Worm (Caenorhabditis elegans): ENCODE results near the gene C08B6.2.

C08B6.2 gene

ce11 chrV:10083999-10084468 lies 21.5 kb upstream of the C08B6.2 start, which contains the start of gene nhr-12 (continued):
- TF ChIP-seq ama-1 (optimal IDR thresholded peaks at IDR 0.05): no peak
- TF ChIP-seq dsc-1 (tag; optimal IDR thresholded peaks at IDR 0.05): no peak
- no peak for TF ChIP-seq mab-9 (GFP tag; IDR thresholded peaks at IDR 0.05)

- peak; percentile 37 for TF ChIP-seq nhr-85 (tag)
- no peak for TF ChIP-seq fkh-8 (tag; optimal IDR thresholded peaks at IDR 0.05)
Measured at ce11 chrV:10084864-10085263, 20.6 kb upstream of the C08B6.2 start, which contains the start of gene R04B5.6. Gene R04B5.6 (plus strand): TSS chrV:10085164.

- no peak for TF ChIP-seq egl-13 (tag; optimal IDR thresholded peaks at IDR 0.05)
- TF ChIP-seq rnt-1 (tag; optimal IDR thresholded peaks at IDR 0.05): peak; percentile 31
- no peak for TF ChIP-seq xbp-1 (tag; optimal IDR thresholded peaks at IDR 0.05)
- no peak for TF ChIP-seq pax-3 (tag; optimal IDR thresholded peaks at IDR 0.05)
- TF ChIP-seq lin-14 (GFP tag; optimal IDR thresholded peaks at IDR 0.05): peak; percentile 6
Measured at ce11 chrV:10086141-10086540, 19.4 kb upstream of the C08B6.2 start.

DNA sequence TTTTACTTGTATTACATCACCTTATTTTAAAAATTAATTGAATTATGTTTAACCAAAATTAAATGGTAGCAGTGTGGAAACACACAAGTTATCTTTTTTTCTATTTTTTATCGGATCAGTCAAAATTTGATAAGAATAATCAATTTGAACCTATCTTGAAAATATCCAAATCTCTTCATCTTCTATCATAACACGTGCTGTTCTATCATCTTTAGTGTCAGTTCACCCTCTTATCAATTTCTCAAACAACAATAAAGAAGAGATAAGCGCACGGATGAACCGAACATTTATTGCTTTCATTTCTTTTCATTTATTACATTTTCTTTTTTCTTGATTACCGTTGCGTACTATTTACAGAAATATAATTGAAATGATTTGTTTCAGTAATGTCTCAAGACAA lies 18.4 kb upstream of the C08B6.2 start, which contains the start of gene R04B5.5:
Gene R04B5.5, plus strand, starts transcription at position 378 of the 400 bp plus-strand sequence.
- TF ChIP-seq lin-15B (tag; optimal IDR thresholded peaks at IDR 0.05): no peak
- no peak for TF ChIP-seq grh-1 (GFP tag; IDR thresholded peaks at IDR 0.05)
- TF ChIP-seq ceh-90 (tag; optimal IDR thresholded peaks at IDR 0.05): no peak
- no peak for TF ChIP-seq zip-4 (GFP tag; optimal IDR thresholded peaks at IDR 0.05)
- TF ChIP-seq blmp-1 (tag; optimal IDR thresholded peaks at IDR 0.05): peak; percentile 75
- no peak for TF ChIP-seq nhr-237 (tag; optimal IDR thresholded peaks at IDR 0.05)
- TF ChIP-seq lin-35 (GFP tag; optimal IDR thresholded peaks at IDR 0.05): peak in 1 of 2 experiments; percentile 30
- no peak for TF ChIP-seq dpl-1 (GFP tag; optimal IDR thresholded peaks at IDR 0.05)
- TF ChIP-seq nhr-71 (tag; optimal IDR thresholded peaks at IDR 0.05): peak; percentile 72
- TF ChIP-seq nhr-85 (tag): peak; percentile 54
- no peak for TF ChIP-seq pqm-1 (tag; optimal IDR thresholded peaks at IDR 0.05)
- TF ChIP-seq hpl-2 (GFP tag; optimal IDR thresholded peaks at IDR 0.05): no peak
- no peak for TF ChIP-seq fkh-10 (GFP tag; optimal IDR thresholded peaks at IDR 0.05)
- peak; percentile 71 for TF ChIP-seq nhr-20 (tag; optimal IDR thresholded peaks at IDR 0.05)
- no peak for TF ChIP-seq isw-1 (GFP tag; IDR thresholded peaks at IDR 0.05)
- TF ChIP-seq elt-2 (tag; optimal IDR thresholded peaks at IDR 0.05): peak; percentile 82
- TF ChIP-seq aly-2 (tag; optimal IDR thresholded peaks at IDR 0.05): no peak
- TF ChIP-seq mdl-1 (tag; optimal IDR thresholded peaks at IDR 0.05): peak in 1 of 2 experiments; percentile 10
- no peak for TF ChIP-seq C16A3.4 (tag; optimal IDR thresholded peaks at IDR 0.05)
- peak; percentile 51 for TF ChIP-seq snu-23 (GFP tag; optimal IDR thresholded peaks at IDR 0.05)
- peak; percentile 5 for TF ChIP-seq mep-1 (tag; optimal IDR thresholded peaks at IDR 0.05)
- TF ChIP-seq tlp-1 (tag; optimal IDR thresholded peaks at IDR 0.05): peak; percentile 1
- peak; percentile 39 for TF ChIP-seq nhr-19 (GFP tag; conservative IDR thresholded peaks at IDR 0.05)
- TF ChIP-seq unc-98 (GFP tag; IDR thresholded peaks at IDR 0.05): no peak
- peak in 5 of 6 experiments; percentile 83 to 97 (median 91) for TF ChIP-seq elt-3 (tag; optimal IDR thresholded peaks at IDR 0.05)
- TF ChIP-seq zag-1 (tag; optimal IDR thresholded peaks at IDR 0.05): no peak
- no peak for TF ChIP-seq jun-1 (tag; optimal IDR thresholded peaks at IDR 0.05)
- TF ChIP-seq dsc-1 (tag; optimal IDR thresholded peaks at IDR 0.05): no peak
- TF ChIP-seq nhr-90 (tag; optimal IDR thresholded peaks at IDR 0.05; ENCODE audit: poor library complexity): peak; percentile 48
- no peak for TF ChIP-seq nhr-77 (tag; optimal IDR thresholded peaks at IDR 0.05)
- TF ChIP-seq lin-14 (GFP tag; optimal IDR thresholded peaks at IDR 0.05): peak; percentile 82
- peak; percentile 12 for TF ChIP-seq tbx-2 (tag; optimal IDR thresholded peaks at IDR 0.05)
- TF ChIP-seq nhr-11 (tag; optimal IDR thresholded peaks at IDR 0.05): no peak
- no peak for TF ChIP-seq pag-3 (tag; optimal IDR thresholded peaks at IDR 0.05; ENCODE audit: borderline replicate concordance, insufficient read depth)
- TF ChIP-seq unc-86 (tag; optimal IDR thresholded peaks at IDR 0.05): no peak
- no peak for TF ChIP-seq egl-27 (tag; optimal IDR thresholded peaks at IDR 0.05)

Measured in whole organism, L1 larva.